Fruit fly (Drosophila melanogaster) whole organism, adult: ENCODE results near the gene Ac78C.

ENCODE experiments used
- CG11617 ChIP-seq: fragments of 200-800 bp; sonication (Bioruptor generic); optimal IDR thresholded peaks from 2 replicates; lab custom pipeline; 2017; ENCODE audit warnings: mild to moderate bottlenecking, missing biosample characterization, missing genetic modification reagents, missing genetic modification characterization
- CG12768 ChIP-seq: fragments of 200-800 bp; sonication (Bioruptor generic); optimal IDR thresholded peaks from 2 replicates; lab custom pipeline; 2017; ENCODE audit warnings: missing biosample characterization, missing genetic modification characterization, mild to moderate bottlenecking, moderate library complexity, missing genetic modification reagents
- CG14711 ChIP-seq: fragments of 200-800 bp; sonication (Bioruptor generic); optimal IDR thresholded peaks from 2 replicates; lab custom pipeline; 2018; ENCODE audit warnings: missing biosample characterization, mild to moderate bottlenecking, missing genetic modification characterization, moderate library complexity
- CG1620 ChIP-seq: fragments of 200-800 bp; sonication (Bioruptor generic); optimal IDR thresholded peaks from 2 replicates; lab custom pipeline; 2016; ENCODE audit warnings: missing biosample characterization, missing genetic modification characterization
- CG33017 ChIP-seq: fragments of 200-800 bp; sonication (Bioruptor generic); optimal IDR thresholded peaks from 2 replicates; lab custom pipeline; 2018; ENCODE audit warnings: missing biosample characterization, mild to moderate bottlenecking, missing genetic modification characterization, moderate library complexity
- CG5204 ChIP-seq: fragments of 200-800 bp; sonication (Bioruptor generic); optimal IDR thresholded peaks from 2 replicates; lab custom pipeline; 2016; ENCODE audit warnings: missing biosample characterization, missing genetic modification characterization
- CG7045 ChIP-seq: fragments of 200-800 bp; sonication (Bioruptor generic); optimal IDR thresholded peaks from 2 replicates; lab custom pipeline; 2017; ENCODE audit warnings: missing biosample characterization, mild to moderate bottlenecking, missing genetic modification characterization
- CG7101 ChIP-seq: fragments of 200-800 bp; sonication (Bioruptor generic); optimal IDR thresholded peaks from 2 replicates; lab custom pipeline; 2018; ENCODE audit warnings: missing biosample characterization, mild to moderate bottlenecking, missing genetic modification characterization, moderate library complexity
- Clk ChIP-seq: fragments of 200-800 bp; sonication (Bioruptor generic); optimal IDR thresholded peaks from 2 replicates; lab custom pipeline; 2017; ENCODE audit warnings: missing biosample characterization, missing genetic modification characterization
- Crg-1 ChIP-seq: fragments of 200-800 bp; sonication (Bioruptor generic); optimal IDR thresholded peaks from 2 replicates; lab custom pipeline; 2016; ENCODE audit warnings: missing biosample characterization, missing genetic modification characterization
- Hr96 ChIP-seq: fragments of 200-800 bp; sonication (Bioruptor generic); optimal IDR thresholded peaks from 2 replicates; lab custom pipeline; 2016; ENCODE audit warnings: missing biosample characterization, missing genetic modification characterization
- Mnt ChIP-seq: fragments of 200-800 bp; sonication (Bioruptor generic); optimal IDR thresholded peaks from 2 replicates; lab custom pipeline; 2016; ENCODE audit warnings: missing biosample characterization, mild to moderate bottlenecking, missing genetic modification characterization
- bab1 ChIP-seq: fragments of 200-800 bp; sonication (Bioruptor generic); optimal IDR thresholded peaks from 3 replicates; lab custom pipeline; 2019; ENCODE audit warnings: missing biosample characterization, mild to moderate bottlenecking, missing genetic modification characterization, moderate library complexity
- cic ChIP-seq: fragments of 200-800 bp; sonication (Bioruptor generic); optimal IDR thresholded peaks from 2 replicates; lab custom pipeline; 2017; ENCODE audit warnings: missing biosample characterization, mild to moderate bottlenecking, missing genetic modification characterization, moderate library complexity
- cnc ChIP-seq, 2 experiments: fragments of >200 bp; optimal IDR thresholded peaks; 2 replicates each; lab custom pipeline; 2017
- kay ChIP-seq: fragments of 200-800 bp; sonication (Bioruptor generic); peaks from one replicate; lab custom pipeline; 2016; ENCODE audit warnings: missing biosample characterization, missing genetic modification characterization, borderline replicate concordance
- ovo ChIP-seq: fragments of 200-800 bp; sonication (Bioruptor generic); optimal IDR thresholded peaks from 2 replicates; lab custom pipeline; 2016; ENCODE audit warnings: missing biosample characterization, missing genetic modification characterization
- pad ChIP-seq: fragments of 200-800 bp; sonication (Bioruptor generic); optimal IDR thresholded peaks from 3 replicates; lab custom pipeline; 2017; ENCODE audit warnings: missing biosample characterization, missing genetic modification characterization, mild to moderate bottlenecking, moderate library complexity, missing genetic modification reagents
- tj ChIP-seq: fragments of 200-800 bp; sonication (Bioruptor generic); optimal IDR thresholded peaks from 3 replicates; lab custom pipeline; 2017; ENCODE audit warnings: missing biosample characterization, mild to moderate bottlenecking, missing genetic modification characterization, moderate library complexity
- toe ChIP-seq: fragments of 200-800 bp; sonication (Bioruptor generic); optimal IDR thresholded peaks from 2 replicates; lab custom pipeline; 2016; ENCODE audit warnings: missing biosample characterization, missing genetic modification characterization

Gene Ac78C

DNA sequence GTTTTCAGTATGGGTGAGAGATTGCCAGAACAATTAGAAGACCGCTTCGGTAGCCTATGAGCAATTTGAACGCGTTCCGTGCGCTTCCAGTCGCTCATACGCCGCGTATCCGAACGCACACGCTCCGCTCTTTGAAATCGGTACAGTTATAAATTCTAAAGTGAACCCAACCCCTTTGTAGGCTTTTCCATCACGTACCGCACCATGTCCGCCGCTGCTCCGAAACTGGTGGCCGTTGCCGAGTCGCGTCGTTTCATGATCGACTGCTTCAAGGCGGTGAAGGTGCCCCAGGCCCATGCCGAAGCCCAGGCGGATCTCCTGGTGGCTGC, 33.7 kb upstream of the Ac78C start:
- TF ChIP-seq Clk, result no peak
- no peak for TF ChIP-seq CG14711
- no peak for TF ChIP-seq kay (GFP tag; lab: Kevin White, UChicago)
- no peak for TF ChIP-seq bab1 (GFP tag; lab: Kevin White, UChicago)
- TF ChIP-seq CG11617 (GFP tag; lab: Kevin White, UChicago), result no peak
- no peak for TF ChIP-seq tj (GFP tag; lab: Kevin White, UChicago)
- TF ChIP-seq Hr96, result no peak
- TF ChIP-seq CG7045 (GFP tag; lab: Kevin White, UChicago), result no peak

DNA sequence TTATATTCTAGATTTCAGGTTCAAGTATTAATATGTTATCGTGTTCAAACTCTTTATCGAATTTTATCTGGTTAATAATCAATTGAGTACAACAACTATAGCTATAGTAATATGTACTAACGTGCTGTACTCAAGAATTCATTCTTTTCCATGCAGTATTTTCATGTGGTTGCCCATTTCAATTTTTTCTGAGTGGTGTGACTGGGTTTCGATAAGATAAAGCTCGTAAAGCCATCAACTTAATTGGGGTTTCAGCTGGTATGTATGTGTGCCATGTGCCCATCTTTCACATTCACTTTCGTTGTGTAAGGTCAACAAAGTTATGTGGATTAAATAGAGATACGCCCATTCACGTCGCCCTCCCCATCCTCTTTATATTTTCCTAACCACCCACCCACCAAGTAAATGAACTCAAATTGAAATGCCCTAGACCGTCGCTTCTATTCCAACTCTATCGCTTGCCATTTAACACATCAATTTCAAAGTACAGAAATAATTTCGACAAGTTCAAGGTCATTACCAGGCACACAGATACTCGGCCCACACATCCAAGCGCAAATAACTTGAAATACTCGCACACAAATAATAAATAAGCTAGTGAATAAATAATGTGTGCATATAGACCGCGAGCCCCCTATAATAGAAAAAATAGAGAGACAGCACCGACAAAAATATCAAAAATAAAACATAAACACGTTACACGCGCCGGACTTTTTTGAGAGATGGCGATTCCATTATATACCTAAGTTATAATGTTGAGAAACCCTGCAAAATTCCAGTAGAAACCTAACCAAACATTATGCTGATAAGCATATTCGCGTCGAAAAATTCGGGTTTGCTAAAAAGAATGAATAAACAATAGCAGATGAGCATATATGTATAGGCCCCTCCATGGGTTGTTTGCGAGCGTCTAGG, 33.1 kb upstream of the Ac78C start:
- TF ChIP-seq kay (GFP tag; lab: Kevin White, UChicago), result no peak
- TF ChIP-seq CG1620 (GFP tag; lab: Kevin White, UChicago), result no peak
- TF ChIP-seq Mnt (GFP tag; lab: Kevin White, UChicago), result no peak
- no peak for TF ChIP-seq Crg-1
- TF ChIP-seq CG12768 (GFP tag; lab: Kevin White, UChicago), result peak; percentile 21
- peak; percentile 81 for TF ChIP-seq tj (GFP tag; lab: Kevin White, UChicago)
- no peak for TF ChIP-seq CG33017 (tag; lab: Kevin White, UChicago)
- no peak for TF ChIP-seq CG7045 (GFP tag; lab: Kevin White, UChicago)
- no peak for TF ChIP-seq ovo (GFP tag; lab: Kevin White, UChicago)
- peak; percentile 6 for TF ChIP-seq CG7101 (tag; lab: Kevin White, UChicago)
- TF ChIP-seq toe, result no peak

DNA sequence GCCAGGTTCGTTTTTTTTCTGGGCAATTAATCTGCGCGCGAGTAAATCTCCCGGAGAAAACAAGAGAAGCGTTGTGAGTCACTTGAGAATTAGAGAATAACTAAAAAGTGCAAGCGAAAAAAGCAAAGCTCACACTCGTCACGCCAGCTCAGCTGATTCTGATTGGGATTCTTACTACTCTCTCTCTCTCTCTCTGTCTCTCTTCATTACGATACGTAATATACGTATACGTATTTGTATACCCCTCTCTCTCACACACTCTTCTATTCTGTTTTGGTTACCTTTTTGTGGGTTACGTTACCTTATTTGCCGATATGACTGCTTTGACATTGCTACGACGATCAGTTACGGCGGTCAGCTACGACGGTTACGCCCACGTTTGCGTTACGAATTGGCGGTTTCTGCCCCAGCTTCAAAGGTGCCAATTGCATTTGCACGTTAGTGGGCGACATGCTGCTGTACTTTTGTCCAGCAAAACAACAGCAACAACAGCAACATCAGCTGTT, 31.1 kb upstream of the Ac78C start, which contains the start of the genes Targ1, CG10512 and Targ2:
Gene Targ1, minus strand, starts transcription at position 106 of the 506 bp plus-strand sequence.
Gene CG10512, plus strand, starts transcription at position 144 of the 506 bp plus-strand sequence.
Gene Targ2, minus strand, starts transcription at position 456 of the 506 bp plus-strand sequence.
- TF ChIP-seq CG7101 (tag; lab: Kevin White, UChicago), result no peak
- peak; percentile 49 for TF ChIP-seq bab1 (GFP tag; lab: Kevin White, UChicago)
- TF ChIP-seq toe, result peak; percentile 10
- no peak for TF ChIP-seq CG1620 (GFP tag; lab: Kevin White, UChicago)
- TF ChIP-seq kay (GFP tag; lab: Kevin White, UChicago), result peak; percentile 94
- no peak for TF ChIP-seq ovo (GFP tag; lab: Kevin White, UChicago)
- peak; percentile 44 for TF ChIP-seq CG11617 (GFP tag; lab: Kevin White, UChicago)
- TF ChIP-seq CG5204 (GFP tag; lab: Kevin White, UChicago), result no peak
- no peak for TF ChIP-seq cnc (optimal IDR thresholded peaks at IDR 0.05; lab: Kevin White, UChicago)
- peak; percentile 28 for TF ChIP-seq CG33017 (tag; lab: Kevin White, UChicago)
- no peak for TF ChIP-seq pad
- no peak for TF ChIP-seq Hr96
- no peak for TF ChIP-seq CG7045 (GFP tag; lab: Kevin White, UChicago)
- TF ChIP-seq Crg-1, result no peak
- TF ChIP-seq CG12768 (GFP tag; lab: Kevin White, UChicago), result no peak
- TF ChIP-seq Mnt (GFP tag; lab: Kevin White, UChicago), result peak; percentile 54
- no peak for TF ChIP-seq CG14711
- peak; percentile 72 for TF ChIP-seq cic (GFP tag; lab: Kevin White, UChicago)
- no peak for TF ChIP-seq Clk
- peak; percentile 63 for TF ChIP-seq tj (GFP tag; lab: Kevin White, UChicago)

DNA sequence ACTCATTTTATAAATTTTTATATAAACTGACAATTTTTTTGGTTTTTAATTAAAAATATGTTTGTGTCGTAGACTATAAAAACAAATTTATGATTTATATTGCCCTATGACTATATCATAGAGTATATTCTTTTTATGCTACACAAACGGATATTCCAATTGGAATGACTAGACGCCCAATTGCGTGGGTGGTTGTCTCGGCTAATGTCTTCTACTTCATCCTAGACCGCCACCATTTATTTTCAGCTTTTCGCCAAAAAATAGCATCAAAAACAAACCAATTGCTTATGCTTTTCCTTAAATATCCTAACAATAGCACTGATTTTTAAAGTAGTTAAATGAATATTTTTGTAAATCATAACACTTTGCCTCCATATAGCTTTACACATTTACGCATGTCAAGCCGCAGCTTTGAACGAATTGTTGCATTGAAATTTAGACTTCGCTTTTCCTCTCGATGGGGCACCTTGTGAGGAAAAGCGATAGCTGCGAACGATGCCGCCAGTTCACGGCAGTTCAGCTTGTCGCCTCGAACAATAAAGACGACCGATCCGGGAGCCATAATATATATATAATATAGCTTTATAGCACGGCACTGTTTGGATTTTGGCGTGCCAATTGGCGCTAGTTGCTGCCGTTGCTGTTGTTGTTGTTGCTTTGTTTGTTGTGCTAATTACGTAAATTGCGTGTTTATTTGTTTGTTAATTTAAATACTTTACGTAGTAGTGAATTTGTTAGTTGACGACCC, 30.5 kb upstream of the Ac78C start:
- TF ChIP-seq toe, result peak; percentile 39
- no peak for TF ChIP-seq cic (GFP tag; lab: Kevin White, UChicago)

DNA sequence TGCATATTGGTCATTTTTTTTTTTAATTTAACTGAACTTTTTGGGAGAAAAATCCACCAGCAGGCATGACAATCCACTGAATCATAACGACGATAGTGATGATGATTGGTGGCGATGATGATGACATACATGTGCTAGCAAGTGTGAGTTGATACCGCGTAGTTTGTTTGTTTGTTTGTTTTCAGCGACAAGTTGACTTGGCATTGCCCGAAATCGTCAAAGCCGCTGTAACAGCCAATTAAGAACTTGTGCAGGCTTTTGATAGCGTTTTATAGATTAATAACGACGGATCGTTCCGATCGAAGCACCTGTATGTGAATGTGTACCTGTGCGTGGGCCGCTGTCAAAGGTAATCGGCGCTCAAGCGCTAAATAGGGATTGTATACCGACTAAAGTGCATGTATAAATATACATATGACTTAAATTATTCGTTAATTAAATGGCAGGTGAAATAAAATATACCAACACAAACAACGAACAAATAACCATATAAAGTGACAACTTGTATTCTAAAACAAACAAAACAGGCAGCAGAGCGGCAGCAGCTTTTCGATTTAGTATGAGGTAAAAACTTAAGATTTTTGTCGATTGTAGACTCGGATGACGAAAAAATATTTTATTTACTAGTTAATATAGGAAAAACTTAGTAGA, 29.6 kb upstream of the Ac78C start:
- no peak for TF ChIP-seq Hr96
- no peak for TF ChIP-seq cic (GFP tag; lab: Kevin White, UChicago)
- TF ChIP-seq CG12768 (GFP tag; lab: Kevin White, UChicago), result no peak
- no peak for TF ChIP-seq CG5204 (GFP tag; lab: Kevin White, UChicago)
- TF ChIP-seq kay (GFP tag; lab: Kevin White, UChicago), result peak; percentile 90
- no peak for TF ChIP-seq CG33017 (tag; lab: Kevin White, UChicago)

DNA sequence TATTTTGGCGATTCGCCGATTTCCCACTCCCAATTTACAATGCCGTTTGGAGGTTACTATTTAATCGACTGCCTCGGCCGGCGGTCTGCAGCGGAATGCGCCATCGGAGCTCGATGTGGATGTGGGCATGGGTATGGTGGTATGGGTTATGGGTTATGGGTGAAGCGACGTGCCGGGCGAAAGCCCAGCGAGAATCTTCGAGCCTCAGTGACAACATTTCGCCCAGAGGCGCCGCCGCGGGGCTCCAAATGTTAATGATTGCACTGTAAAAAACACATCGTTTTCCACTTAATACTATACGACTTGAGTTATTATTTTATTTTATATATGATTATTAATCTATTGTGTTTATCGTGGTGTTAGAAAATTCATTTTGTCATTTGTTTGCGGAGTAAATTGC, 28.9 kb upstream of the Ac78C start:
- TF ChIP-seq CG33017 (tag; lab: Kevin White, UChicago), result no peak
- peak; percentile 48 for TF ChIP-seq CG12768 (GFP tag; lab: Kevin White, UChicago)
- TF ChIP-seq kay (GFP tag; lab: Kevin White, UChicago), result peak; percentile 72
